Fruit fly (Drosophila melanogaster): ENCODE data around the gene CG7407.

DNA sequence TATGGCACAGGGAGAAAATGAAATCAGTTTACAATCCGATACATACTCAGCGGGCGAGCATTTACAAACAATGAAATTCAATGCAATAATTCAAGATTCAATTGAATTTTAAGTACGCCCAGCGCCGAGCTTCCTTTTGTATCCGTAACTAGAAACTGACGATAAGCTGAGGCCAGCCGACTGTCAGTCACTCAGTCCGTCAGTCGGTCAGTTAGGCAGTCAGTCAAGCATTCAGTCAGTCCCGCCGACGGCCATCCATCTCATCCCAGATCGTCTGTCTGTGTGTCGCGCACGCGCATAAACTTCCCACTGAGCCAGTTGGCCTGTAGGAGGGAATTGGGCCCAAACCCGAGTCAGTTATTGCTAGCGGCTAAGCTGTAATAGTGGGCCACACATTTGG lies 3.8 kb upstream of the CG7407 start:
- TF ChIP-seq Rel (GFP tag; optimal IDR thresholded peaks at IDR 0.05) (no peak), Rel (tag; optimal IDR thresholded peaks at IDR 0.05) (no peak), Dfd (GFP tag; optimal IDR thresholded peaks at IDR 0.05) (no peak), pan (optimal IDR thresholded peaks at IDR 0.05) (no peak), Hr78 (GFP tag; optimal IDR thresholded peaks at IDR 0.05) (no peak), psq (GFP tag; optimal IDR thresholded peaks at IDR 0.05) (no peak), dsf (GFP tag; optimal IDR thresholded peaks at IDR 0.05; ENCODE audit: borderline replicate concordance) (no peak), Sp1 (GFP tag; optimal IDR thresholded peaks at IDR 0.05) (no peak), usp (GFP tag; optimal IDR thresholded peaks at IDR 0.05) (no peak), fru (GFP tag; optimal IDR thresholded peaks at IDR 0.05) (no peak), CG9705 (GFP tag; optimal IDR thresholded peaks at IDR 0.05) (no peak), br (GFP tag; optimal IDR thresholded peaks at IDR 0.05) (no peak), lola (GFP tag; optimal IDR thresholded peaks at IDR 0.05) (no peak), Jra (GFP tag; optimal IDR thresholded peaks at IDR 0.05) (no peak), dl (GFP tag; optimal IDR thresholded peaks at IDR 0.05; ENCODE audit: insufficient read depth in 1 of 2, partially characterized antibody in 2 of 2) (no peak)

Data from whole organism, wandering third instar larva.